Fruit fly (Drosophila melanogaster) whole organism, adult: ENCODE results near the gene CG17361.

Experiments
- CG11617 ChIP-seq: fragments of 200-800 bp; sonication (Bioruptor generic); optimal IDR thresholded peaks from 2 replicates; lab custom pipeline; 2017; ENCODE audit warnings: mild to moderate bottlenecking, missing biosample characterization, missing genetic modification reagents, missing genetic modification characterization
- CG12768 ChIP-seq: fragments of 200-800 bp; sonication (Bioruptor generic); optimal IDR thresholded peaks from 2 replicates; lab custom pipeline; 2017; ENCODE audit warnings: missing biosample characterization, missing genetic modification characterization, mild to moderate bottlenecking, moderate library complexity, missing genetic modification reagents
- CG14711 ChIP-seq: fragments of 200-800 bp; sonication (Bioruptor generic); optimal IDR thresholded peaks from 2 replicates; lab custom pipeline; 2018; ENCODE audit warnings: missing biosample characterization, mild to moderate bottlenecking, missing genetic modification characterization, moderate library complexity
- CG1620 ChIP-seq: fragments of 200-800 bp; sonication (Bioruptor generic); optimal IDR thresholded peaks from 2 replicates; lab custom pipeline; 2016; ENCODE audit warnings: missing biosample characterization, missing genetic modification characterization
- CG33017 ChIP-seq: fragments of 200-800 bp; sonication (Bioruptor generic); optimal IDR thresholded peaks from 2 replicates; lab custom pipeline; 2018; ENCODE audit warnings: missing biosample characterization, mild to moderate bottlenecking, missing genetic modification characterization, moderate library complexity
- CG5204 ChIP-seq: fragments of 200-800 bp; sonication (Bioruptor generic); optimal IDR thresholded peaks from 2 replicates; lab custom pipeline; 2016; ENCODE audit warnings: missing biosample characterization, missing genetic modification characterization
- CG7045 ChIP-seq: fragments of 200-800 bp; sonication (Bioruptor generic); optimal IDR thresholded peaks from 2 replicates; lab custom pipeline; 2017; ENCODE audit warnings: missing biosample characterization, mild to moderate bottlenecking, missing genetic modification characterization
- CG7101 ChIP-seq: fragments of 200-800 bp; sonication (Bioruptor generic); optimal IDR thresholded peaks from 2 replicates; lab custom pipeline; 2018; ENCODE audit warnings: missing biosample characterization, mild to moderate bottlenecking, missing genetic modification characterization, moderate library complexity
- Clk ChIP-seq: fragments of 200-800 bp; sonication (Bioruptor generic); optimal IDR thresholded peaks from 2 replicates; lab custom pipeline; 2017; ENCODE audit warnings: missing biosample characterization, missing genetic modification characterization
- Crg-1 ChIP-seq: fragments of 200-800 bp; sonication (Bioruptor generic); optimal IDR thresholded peaks from 2 replicates; lab custom pipeline; 2016; ENCODE audit warnings: missing biosample characterization, missing genetic modification characterization
- Hr96 ChIP-seq: fragments of 200-800 bp; sonication (Bioruptor generic); optimal IDR thresholded peaks from 2 replicates; lab custom pipeline; 2016; ENCODE audit warnings: missing biosample characterization, missing genetic modification characterization
- Mnt ChIP-seq: fragments of 200-800 bp; sonication (Bioruptor generic); optimal IDR thresholded peaks from 2 replicates; lab custom pipeline; 2016; ENCODE audit warnings: missing biosample characterization, mild to moderate bottlenecking, missing genetic modification characterization
- bab1 ChIP-seq: fragments of 200-800 bp; sonication (Bioruptor generic); optimal IDR thresholded peaks from 3 replicates; lab custom pipeline; 2019; ENCODE audit warnings: missing biosample characterization, mild to moderate bottlenecking, missing genetic modification characterization, moderate library complexity
- cic ChIP-seq: fragments of 200-800 bp; sonication (Bioruptor generic); optimal IDR thresholded peaks from 2 replicates; lab custom pipeline; 2017; ENCODE audit warnings: missing biosample characterization, mild to moderate bottlenecking, missing genetic modification characterization, moderate library complexity
- cnc ChIP-seq, 2 experiments: fragments of >200 bp; optimal IDR thresholded peaks; 2 replicates each; lab custom pipeline; 2017
- kay ChIP-seq: fragments of 200-800 bp; sonication (Bioruptor generic); peaks from one replicate; lab custom pipeline; 2016; ENCODE audit warnings: missing biosample characterization, missing genetic modification characterization, borderline replicate concordance
- ovo ChIP-seq: fragments of 200-800 bp; sonication (Bioruptor generic); optimal IDR thresholded peaks from 2 replicates; lab custom pipeline; 2016; ENCODE audit warnings: missing biosample characterization, missing genetic modification characterization
- pad ChIP-seq: fragments of 200-800 bp; sonication (Bioruptor generic); optimal IDR thresholded peaks from 3 replicates; lab custom pipeline; 2017; ENCODE audit warnings: missing biosample characterization, missing genetic modification characterization, mild to moderate bottlenecking, moderate library complexity, missing genetic modification reagents
- tj ChIP-seq: fragments of 200-800 bp; sonication (Bioruptor generic); optimal IDR thresholded peaks from 3 replicates; lab custom pipeline; 2017; ENCODE audit warnings: missing biosample characterization, mild to moderate bottlenecking, missing genetic modification characterization, moderate library complexity
- toe ChIP-seq: fragments of 200-800 bp; sonication (Bioruptor generic); optimal IDR thresholded peaks from 2 replicates; lab custom pipeline; 2016; ENCODE audit warnings: missing biosample characterization, missing genetic modification characterization

The CG17361 gene

DNA sequence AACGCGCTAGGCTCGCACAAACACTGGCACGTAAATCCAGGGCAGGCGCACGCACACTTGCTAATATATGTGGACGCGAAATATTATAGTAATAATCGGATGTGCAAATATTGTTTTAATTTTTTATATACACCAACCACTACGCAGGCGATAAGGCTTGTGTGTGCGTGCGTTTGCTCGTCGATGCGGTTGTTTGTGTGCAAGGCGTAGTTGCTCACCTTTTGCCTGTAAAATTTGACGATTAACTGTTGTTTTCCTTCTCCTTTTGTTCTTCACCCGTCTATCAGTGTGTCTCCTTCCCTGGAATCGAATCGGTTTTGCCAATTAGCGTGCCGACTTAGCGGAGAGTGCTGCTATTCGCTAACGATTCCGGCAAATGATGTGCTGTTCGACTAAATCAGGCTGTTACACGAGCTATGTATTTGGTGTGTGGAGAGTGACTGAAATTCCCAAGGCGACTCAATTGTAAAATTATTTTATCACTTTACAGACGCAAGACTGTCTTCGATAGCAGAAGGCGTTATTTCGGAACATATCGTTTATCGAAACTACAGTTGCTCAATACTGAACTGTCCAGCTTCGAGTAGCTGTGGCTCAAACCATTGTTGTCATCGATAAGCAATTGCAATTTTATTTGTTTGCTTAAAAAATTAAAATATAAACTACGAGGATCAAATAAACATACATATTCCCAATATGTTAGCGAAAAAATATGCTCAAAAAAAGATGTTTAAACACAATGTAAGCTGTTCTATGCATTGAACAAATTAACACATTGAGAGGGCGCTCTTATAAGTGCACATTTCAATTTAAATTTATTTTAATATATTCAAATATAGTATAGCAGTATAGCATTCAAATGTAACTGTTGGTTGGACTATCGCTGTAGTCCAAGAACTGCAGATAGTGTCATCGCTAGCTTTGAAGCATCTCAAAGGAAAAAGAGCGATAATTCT is 34.5 kb downstream of the CG17361 start, which contains the start of the genes CG6650 and endos:
Gene CG6650 (plus strand): TSS at position 280 of the 956 bp plus-strand sequence.
Gene endos (minus strand): TSS at position 536 of the 956 bp plus-strand sequence.
- peak; percentile 81 for TF ChIP-seq CG12768 (GFP tag; lab: Kevin White, UChicago)
- peak; percentile 52 for TF ChIP-seq CG1620 (GFP tag; lab: Kevin White, UChicago)
- peak; percentile 80 for TF ChIP-seq CG7045 (GFP tag; lab: Kevin White, UChicago)
- TF ChIP-seq ovo: peak; percentile 67
- TF ChIP-seq CG33017 (tag; lab: Kevin White, UChicago): peak; percentile 37
- TF ChIP-seq CG14711: peak; percentile 24
- peak; percentile 81 for TF ChIP-seq CG7101 (tag; lab: Kevin White, UChicago)
- peak; percentile 36 for TF ChIP-seq bab1 (GFP tag; lab: Kevin White, UChicago)
- TF ChIP-seq Crg-1 (GFP tag; lab: Kevin White, UChicago): peak; percentile 62
- no peak for TF ChIP-seq kay (GFP tag; lab: Kevin White, UChicago)
- TF ChIP-seq toe (GFP tag; lab: Kevin White, UChicago): peak; percentile 84
- peak; percentile 60 for TF ChIP-seq tj (GFP tag; lab: Kevin White, UChicago)
- TF ChIP-seq CG5204 (GFP tag; lab: Kevin White, UChicago): no peak
- TF ChIP-seq cnc (optimal IDR thresholded peaks at IDR 0.05; lab: Kevin White, UChicago): no peak
- TF ChIP-seq CG11617 (GFP tag; lab: Kevin White, UChicago): peak; percentile 79
- TF ChIP-seq cic (GFP tag; lab: Kevin White, UChicago): peak; percentile 94
- peak; percentile 96 for TF ChIP-seq pad (GFP tag; lab: Kevin White, UChicago)
- TF ChIP-seq Mnt (GFP tag; lab: Kevin White, UChicago): peak; percentile 82
- TF ChIP-seq Hr96: peak; percentile 83
- TF ChIP-seq Clk (GFP tag; lab: Kevin White, UChicago): peak; percentile 63

- TF ChIP-seq toe (GFP tag; lab: Kevin White, UChicago): no peak
- TF ChIP-seq CG5204 (GFP tag; lab: Kevin White, UChicago): no peak
- TF ChIP-seq CG11617 (GFP tag; lab: Kevin White, UChicago): no peak
- no peak for TF ChIP-seq CG7045 (GFP tag; lab: Kevin White, UChicago)
- TF ChIP-seq Hr96: no peak
- no peak for TF ChIP-seq tj (GFP tag; lab: Kevin White, UChicago)
- TF ChIP-seq CG7101 (tag; lab: Kevin White, UChicago): no peak
- no peak for TF ChIP-seq Clk (GFP tag; lab: Kevin White, UChicago)
- no peak for TF ChIP-seq Crg-1 (GFP tag; lab: Kevin White, UChicago)
- TF ChIP-seq CG12768 (GFP tag; lab: Kevin White, UChicago): no peak
Observed at dm6 chr3L:14034476-14034875, 37.5 kb downstream of the CG17361 start, which contains the start of gene CG6661. Gene CG6661 (plus strand): TSS chr3L:14034776.

dm6 chr3L:14036867-14037313 is 39.9 kb downstream of the CG17361 start, which contains the start of gene Hsp110:
Gene Hsp110 (plus strand): TSS chr3L:14037019.
- TF ChIP-seq Mnt (GFP tag; lab: Kevin White, UChicago) (peak; percentile 94), tj (GFP tag; lab: Kevin White, UChicago) (peak; percentile 48), CG12768 (GFP tag; lab: Kevin White, UChicago) (peak; percentile 36), Clk (GFP tag; lab: Kevin White, UChicago) (no peak), cnc (optimal IDR thresholded peaks at IDR 0.05; lab: Kevin White, UChicago) (no peak), Crg-1 (GFP tag; lab: Kevin White, UChicago) (peak; percentile 43), CG11617 (GFP tag; lab: Kevin White, UChicago) (peak; percentile 66), toe (GFP tag; lab: Kevin White, UChicago) (no peak), ovo (peak; percentile 4), cic (GFP tag; lab: Kevin White, UChicago) (peak; percentile 29), CG33017 (tag; lab: Kevin White, UChicago) (peak; percentile 65), kay (GFP tag; lab: Kevin White, UChicago) (peak; percentile 96), Hr96 (no peak), CG1620 (GFP tag; lab: Kevin White, UChicago) (peak; percentile 43), CG14711 (no peak), CG5204 (GFP tag; lab: Kevin White, UChicago) (no peak), CG7101 (tag; lab: Kevin White, UChicago) (peak; percentile 48), bab1 (GFP tag; lab: Kevin White, UChicago) (peak; percentile 64), pad (GFP tag; lab: Kevin White, UChicago) (peak; percentile 14), CG7045 (GFP tag; lab: Kevin White, UChicago) (no peak)

DNA sequence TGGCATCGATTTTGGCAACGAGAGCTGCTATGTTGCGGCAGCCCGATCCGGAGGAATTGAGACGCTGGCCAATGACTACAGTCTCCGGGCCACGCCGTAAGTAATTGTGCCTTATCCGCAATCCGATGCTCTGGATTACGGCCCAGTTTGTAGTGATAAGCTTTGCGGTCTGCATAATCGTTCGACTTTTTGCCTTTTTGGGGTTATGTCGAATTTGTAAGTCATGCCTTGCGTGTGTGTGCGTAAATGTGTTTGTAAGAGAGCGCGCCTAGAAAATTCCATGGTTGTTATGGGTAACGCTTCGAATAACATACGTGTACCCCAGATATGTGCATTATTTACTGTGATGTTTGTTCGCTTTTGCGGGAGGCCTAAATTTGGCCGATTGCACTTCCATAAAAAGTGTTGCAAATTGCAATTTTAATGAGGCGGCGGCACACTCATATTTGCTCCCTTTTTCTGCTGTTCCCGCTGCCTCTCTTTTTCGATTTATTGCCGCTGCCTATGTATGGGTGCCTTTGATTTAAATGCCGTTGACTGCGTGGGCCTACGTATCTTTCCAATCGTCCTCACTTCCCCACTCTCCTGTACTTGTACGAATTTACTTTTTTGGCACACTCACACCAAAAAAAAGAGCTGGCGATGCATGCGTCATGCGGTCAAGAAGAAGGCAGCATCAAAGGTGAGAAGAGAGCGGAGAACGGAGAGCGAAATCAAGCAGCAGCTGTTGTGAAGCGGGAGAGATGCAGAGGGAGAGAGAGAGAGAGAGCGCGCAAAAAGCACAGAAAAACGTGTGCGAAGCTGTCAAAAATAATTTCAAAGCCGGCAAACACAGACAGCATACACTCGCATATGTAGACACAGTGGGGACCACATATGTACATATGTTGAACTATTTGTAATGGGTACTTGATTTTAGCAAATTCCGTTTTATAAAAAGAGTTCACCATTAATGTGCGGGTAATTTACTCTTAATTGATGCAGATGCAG is 41.0 kb downstream of the CG17361 start:
- TF ChIP-seq cic (GFP tag; lab: Kevin White, UChicago) (peak; percentile 47), Mnt (GFP tag; lab: Kevin White, UChicago) (peak; percentile 89), tj (GFP tag; lab: Kevin White, UChicago) (peak; percentile 33), Hr96 (no peak), cnc (optimal IDR thresholded peaks at IDR 0.05; lab: Kevin White, UChicago) (peak in 1 of 2 experiments; percentile 64), bab1 (GFP tag; lab: Kevin White, UChicago) (peak; percentile 2), pad (GFP tag; lab: Kevin White, UChicago) (peak; percentile 78), CG11617 (GFP tag; lab: Kevin White, UChicago) (no peak)
